Fruit fly (Drosophila melanogaster) whole organism, embryonic: ENCODE results near the gene CG8564.
A peak's percentile ranks its signal among the peaks of the same experiment; 100 is the strongest.

Source experiments
- ATbp ChIP-seq: fragments of 200-800 bp; sonication (Bioruptor generic); optimal IDR thresholded peaks from 2 replicates; lab custom pipeline; 2017; ENCODE audit warnings: missing biosample characterization, mild to moderate bottlenecking, missing genetic modification characterization, missing genetic modification reagents
- B-H2 ChIP-seq: fragments of 200-800 bp; sonication (Bioruptor generic); optimal IDR thresholded peaks from 2 replicates; lab custom pipeline; 2018; ENCODE audit warnings: missing biosample characterization, mild to moderate bottlenecking, missing genetic modification characterization
- Bdp1 ChIP-seq: fragments of 200-800 bp; sonication (Bioruptor generic); optimal IDR thresholded peaks from 3 replicates; lab custom pipeline; 2016; ENCODE audit warnings: missing biosample characterization, missing genetic modification characterization
- BtbVII ChIP-seq: fragments of 200-800 bp; sonication (Bioruptor generic); optimal IDR thresholded peaks from 3 replicates; lab custom pipeline; 2017; ENCODE audit warnings: missing biosample characterization, mild to moderate bottlenecking, missing genetic modification characterization
- CG10267 ChIP-seq: fragments of 200-800 bp; sonication (Bioruptor generic); optimal IDR thresholded peaks from 2 replicates; lab custom pipeline; 2018; ENCODE audit warnings: missing biosample characterization, mild to moderate bottlenecking, missing genetic modification characterization, moderate library complexity
- CG10543 ChIP-seq: fragments of 200-800 bp; sonication (Bioruptor generic); optimal IDR thresholded peaks from 3 replicates; lab custom pipeline; 2017; ENCODE audit warnings: missing biosample characterization, mild to moderate bottlenecking, missing genetic modification characterization, moderate library complexity
- CG12391 ChIP-seq: fragments of 200-800 bp; sonication (Bioruptor generic); optimal IDR thresholded peaks from 3 replicates; lab custom pipeline; 2018; ENCODE audit warnings: missing biosample characterization, mild to moderate bottlenecking, missing genetic modification characterization, moderate library complexity
- CG13424 ChIP-seq: fragments of 200-800 bp; sonication (Bioruptor generic); optimal IDR thresholded peaks from 2 replicates; lab custom pipeline; 2019; ENCODE audit warnings: missing biosample characterization, mild to moderate bottlenecking, missing genetic modification characterization, moderate library complexity
- CG13894 ChIP-seq: fragments of 200-800 bp; sonication (Bioruptor generic); optimal IDR thresholded peaks from 3 replicates; lab custom pipeline; 2018; ENCODE audit warnings: missing biosample characterization, mild to moderate bottlenecking, missing genetic modification characterization, moderate library complexity
- CG14014 ChIP-seq: fragments of 200-800 bp; sonication (Bioruptor generic); IDR thresholded peaks from 2 replicates; pipeline ENCODE4 v1.3.6; 2022; ENCODE audit warnings: missing biosample characterization, missing genetic modification characterization
- CG14441 ChIP-seq: fragments of 200-800 bp; sonication (Bioruptor generic); IDR thresholded peaks from 2 replicates; pipeline ENCODE4 v1.3.6; 2022; ENCODE audit warnings: missing biosample characterization, missing genetic modification characterization
- CG14710 ChIP-seq: fragments of 200-800 bp; sonication (Bioruptor generic); optimal IDR thresholded peaks from 3 replicates; lab custom pipeline; 2019; ENCODE audit warnings: missing biosample characterization, mild to moderate bottlenecking, missing genetic modification characterization, moderate library complexity
- CG1647 ChIP-seq: fragments of 200-800 bp; sonication (Bioruptor generic); optimal IDR thresholded peaks from 3 replicates; lab custom pipeline; 2016; ENCODE audit warnings: missing biosample characterization, missing genetic modification characterization
- CG17912 ChIP-seq: fragments of 200-800 bp; sonication (Bioruptor generic); optimal IDR thresholded peaks from 2 replicates; lab custom pipeline; 2018; ENCODE audit warnings: missing biosample characterization, mild to moderate bottlenecking, missing genetic modification characterization
- CG2120 ChIP-seq: fragments of 200-800 bp; sonication (Bioruptor generic); optimal IDR thresholded peaks from 3 replicates; lab custom pipeline; 2016; ENCODE audit warnings: missing biosample characterization, missing genetic modification characterization
- CG2129 ChIP-seq: fragments of 200-800 bp; sonication (Bioruptor generic); IDR thresholded peaks from 2 replicates; pipeline ENCODE4 v1.3.6; 2022; ENCODE audit warnings: missing biosample characterization, missing genetic modification characterization; ENCODE audit not compliant: partially characterized antibody
- CG30020 ChIP-seq: fragments of 200-800 bp; optimal IDR thresholded peaks from 2 replicates; lab custom pipeline; 2019; ENCODE audit warnings: missing biosample characterization, mild to moderate bottlenecking, missing genetic modification characterization, moderate library complexity
- CG31365 ChIP-seq: fragments of 200-800 bp; sonication (Bioruptor generic); optimal IDR thresholded peaks from 2 replicates; lab custom pipeline; 2018; ENCODE audit warnings: missing biosample characterization, mild to moderate bottlenecking, missing genetic modification characterization
- CG32767 ChIP-seq: fragments of 200-800 bp; sonication (Bioruptor generic); IDR thresholded peaks from 2 replicates; pipeline ENCODE4 v1.3.6; 2022; ENCODE audit warnings: missing biosample characterization, missing genetic modification characterization
- CG6765 ChIP-seq: fragments of 200-800 bp; sonication (Bioruptor generic); optimal IDR thresholded peaks from 3 replicates; lab custom pipeline; 2017; ENCODE audit warnings: missing biosample characterization, mild to moderate bottlenecking, missing genetic modification characterization
- CG8478 ChIP-seq: fragments of >200 bp; optimal IDR thresholded peaks from 2 replicates; lab custom pipeline; 2018
- CG8924 ChIP-seq: fragments of 200-800 bp; optimal IDR thresholded peaks from 3 replicates; lab custom pipeline; 2019; ENCODE audit warnings: missing biosample characterization, mild to moderate bottlenecking, missing genetic modification characterization, moderate library complexity
- Chrac-16 ChIP-seq: fragments of 200-800 bp; sonication (Bioruptor generic); optimal IDR thresholded peaks from 3 replicates; lab custom pipeline; 2016; ENCODE audit warnings: missing biosample characterization, missing genetic modification characterization
- D19B ChIP-seq: fragments of 200-800 bp; sonication (Bioruptor generic); optimal IDR thresholded peaks from 2 replicates; lab custom pipeline; 2017; ENCODE audit warnings: missing biosample characterization, mild to moderate bottlenecking, missing genetic modification characterization
- E2f1 ChIP-seq: fragments of 200-800 bp; sonication (Bioruptor generic); IDR thresholded peaks from 2 replicates; pipeline ENCODE4 v1.3.6; 2022; ENCODE audit warnings: missing biosample characterization, missing genetic modification characterization
- HHEX ChIP-seq: fragments of 200-800 bp; sonication (Bioruptor generic); optimal IDR thresholded peaks from 3 replicates; lab custom pipeline; 2017; ENCODE audit warnings: missing biosample characterization, mild to moderate bottlenecking, missing genetic modification characterization, missing genetic modification reagents
- HmgZ ChIP-seq: fragments of 200-800 bp; sonication (Bioruptor generic); optimal IDR thresholded peaks from 2 replicates; lab custom pipeline; 2018; ENCODE audit warnings: missing biosample characterization, mild to moderate bottlenecking, missing genetic modification characterization
- Jarid2 ChIP-seq: fragments of 200-800 bp; sonication (Bioruptor generic); optimal IDR thresholded peaks from 3 replicates; lab custom pipeline; 2017; ENCODE audit warnings: mild to moderate bottlenecking, missing biosample characterization, missing genetic modification reagents, missing genetic modification characterization
- MTF-1 ChIP-seq: fragments of 200-800 bp; sonication (Bioruptor generic); optimal IDR thresholded peaks from 2 replicates; lab custom pipeline; 2018; ENCODE audit warnings: missing biosample characterization, mild to moderate bottlenecking, missing genetic modification characterization, borderline replicate concordance
- Nf-YA ChIP-seq: fragments of 200-800 bp; sonication (Bioruptor generic); IDR thresholded peaks from 2 replicates; pipeline ENCODE4 v1.3.6; 2022; ENCODE audit warnings: missing biosample characterization, missing genetic modification characterization
- ato ChIP-seq: fragments of 200-800 bp; sonication (Bioruptor generic); IDR thresholded peaks from 2 replicates; pipeline ENCODE4 v1.3.6; 2022; ENCODE audit warnings: missing biosample characterization, missing genetic modification characterization; ENCODE audit not compliant: partially characterized antibody
- bsh ChIP-seq, 2 experiments: fragments of 200-800 bp; sonication (Bioruptor generic); optimal IDR thresholded peaks; 2 replicates each; lab custom pipeline; 2017 to 2018; ENCODE audit warnings: mild to moderate bottlenecking in 2 of 2, missing biosample characterization in 2 of 2, missing genetic modification characterization in 2 of 2, moderate library complexity in 1 of 2
- chn ChIP-seq: fragments of 200-800 bp; sonication (Bioruptor generic); optimal IDR thresholded peaks from 2 replicates; lab custom pipeline; 2016; ENCODE audit warnings: missing biosample characterization, missing genetic modification characterization
- crol ChIP-seq: fragments of 200-800 bp; sonication (Bioruptor generic); IDR thresholded peaks from 2 replicates; pipeline ENCODE4 v1.3.6; 2022; ENCODE audit warnings: missing biosample characterization, missing genetic modification characterization
- da ChIP-seq: fragments of 200-800 bp; sonication (Bioruptor generic); optimal IDR thresholded peaks from 2 replicates; lab custom pipeline; 2016; ENCODE audit warnings: missing biosample characterization, missing genetic modification characterization
- dpn ChIP-seq, 2 experiments: fragments of 200-800 bp; sonication (Bioruptor generic); optimal IDR thresholded peaks; 3 replicates each; lab custom pipeline; 2016; ENCODE audit warnings: missing biosample characterization in 2 of 2, missing genetic modification characterization in 2 of 2
- eyg ChIP-seq: fragments of 200-800 bp; sonication (Bioruptor generic); optimal IDR thresholded peaks from 3 replicates; lab custom pipeline; 2016; ENCODE audit warnings: missing biosample characterization, missing genetic modification characterization
- fd102C ChIP-seq: fragments of 200-800 bp; sonication (Bioruptor generic); optimal IDR thresholded peaks from 2 replicates; lab custom pipeline; 2018; ENCODE audit warnings: missing biosample characterization, mild to moderate bottlenecking, missing genetic modification characterization, moderate library complexity
- ind ChIP-seq: fragments of 200-800 bp; sonication (Bioruptor generic); optimal IDR thresholded peaks from 3 replicates; lab custom pipeline; 2016; ENCODE audit warnings: missing biosample characterization, missing genetic modification characterization
- jumu ChIP-seq: fragments of 200-800 bp; sonication (Bioruptor generic); optimal IDR thresholded peaks from 3 replicates; lab custom pipeline; 2016; ENCODE audit warnings: missing biosample characterization, missing genetic modification characterization
- kni ChIP-seq: fragments of 200-800 bp; sonication (Bioruptor generic); optimal IDR thresholded peaks from 3 replicates; lab custom pipeline; 2017; ENCODE audit warnings: mild to moderate bottlenecking, missing biosample characterization, missing genetic modification reagents, missing genetic modification characterization
- org-1 ChIP-seq: fragments of 200-800 bp; sonication (Bioruptor generic); optimal IDR thresholded peaks from 2 replicates; lab custom pipeline; 2017; ENCODE audit warnings: missing biosample characterization, missing genetic modification characterization
- pfk ChIP-seq: fragments of 200-800 bp; sonication (Bioruptor generic); optimal IDR thresholded peaks from 2 replicates; lab custom pipeline; 2018; ENCODE audit warnings: missing biosample characterization, mild to moderate bottlenecking, missing genetic modification characterization, moderate library complexity
- schlank ChIP-seq: fragments of 200-800 bp; sonication (Bioruptor generic); optimal IDR thresholded peaks from 2 replicates; lab custom pipeline; 2018; ENCODE audit warnings: missing biosample characterization, mild to moderate bottlenecking, missing genetic modification characterization
- scrt ChIP-seq: fragments of 200-800 bp; sonication (Bioruptor generic); optimal IDR thresholded peaks from 2 replicates; lab custom pipeline; 2018; ENCODE audit warnings: missing biosample characterization, mild to moderate bottlenecking, missing genetic modification characterization, moderate library complexity
- slp2 ChIP-seq: fragments of 200-800 bp; sonication (Bioruptor generic); optimal IDR thresholded peaks from 2 replicates; lab custom pipeline; 2016; ENCODE audit warnings: missing biosample characterization, missing genetic modification characterization
- sna ChIP-seq: fragments of 200-800 bp; sonication (Bioruptor generic); IDR thresholded peaks from 2 replicates; pipeline ENCODE4 v1.3.6; 2022; ENCODE audit warnings: missing biosample characterization, missing genetic modification characterization; ENCODE audit not compliant: partially characterized antibody
- trem ChIP-seq: fragments of 200-800 bp; optimal IDR thresholded peaks from 3 replicates; lab custom pipeline; 2019; ENCODE audit warnings: missing biosample characterization, mild to moderate bottlenecking, missing genetic modification characterization, moderate library complexity
- unpg ChIP-seq: fragments of 200-800 bp; sonication (Bioruptor generic); optimal IDR thresholded peaks from 3 replicates; lab custom pipeline; 2018; ENCODE audit warnings: missing biosample characterization, mild to moderate bottlenecking, missing genetic modification characterization, moderate library complexity
- vvl ChIP-seq: fragments of 200-800 bp; sonication (Bioruptor generic); IDR thresholded peaks from 2 replicates; pipeline ENCODE4 v1.3.6; 2022; ENCODE audit warnings: missing biosample characterization, missing genetic modification characterization

The CG8564 gene

DNA sequence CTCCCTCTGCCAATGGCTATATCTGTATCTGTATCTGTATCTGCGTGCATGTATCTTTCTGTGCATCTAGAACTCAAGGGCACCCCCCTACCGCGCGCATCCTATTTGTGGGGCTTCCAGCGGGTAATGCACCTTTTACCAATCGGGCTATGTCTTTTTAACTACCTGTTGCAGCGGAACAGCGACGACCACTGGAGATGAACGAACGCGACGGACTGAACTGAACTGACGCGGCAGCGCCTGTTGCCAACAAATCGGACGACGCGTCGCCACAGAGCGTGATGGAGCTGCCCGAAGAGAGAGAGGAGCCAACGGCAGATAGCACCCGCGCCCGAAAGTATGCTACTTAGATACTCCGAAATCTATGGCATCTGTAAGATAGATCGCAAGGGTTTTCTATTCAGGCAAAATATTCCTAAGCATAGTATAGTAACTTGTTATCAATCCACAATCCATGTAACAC is 42.7 kb downstream of the CG8564 start, which contains the start of gene Cln7:
TSS of gene Cln7 (minus strand) at position 219 of the 463 bp plus-strand sequence.
- TF ChIP-seq ato (GFP tag; lab: Robert Waterston, UW), result peak; percentile 41; the same call in 1 of the 2 replicates
- peak; percentile 20 for TF ChIP-seq CG14710 (tag; lab: Kevin White, UChicago)
- TF ChIP-seq BtbVII (GFP tag; lab: Kevin White, UChicago), result peak; percentile 11
- TF ChIP-seq chn, result peak; percentile 34
- TF ChIP-seq CG13894 (tag; lab: Kevin White, UChicago), result peak; percentile 64
- peak; percentile 31 for TF ChIP-seq trem
- peak; percentile 39 for TF ChIP-seq CG10267 (tag; lab: Kevin White, UChicago)
- TF ChIP-seq sna (GFP tag; lab: Robert Waterston, UW), result no peak; the same call in 1 of the 2 replicates
- peak; percentile 65 for TF ChIP-seq B-H2
- peak; percentile 31 for TF ChIP-seq CG6765 (GFP tag; lab: Kevin White, UChicago)
- TF ChIP-seq da (GFP tag; lab: Kevin White, UChicago), result peak; percentile 30
- peak; percentile 50 for TF ChIP-seq CG17912 (GFP tag; lab: Kevin White, UChicago)
- peak; percentile 35 for TF ChIP-seq scrt (GFP tag; lab: Kevin White, UChicago)
- peak; percentile 2 for TF ChIP-seq CG2120 (GFP tag; lab: Kevin White, UChicago)
- TF ChIP-seq Chrac-16 (GFP tag; lab: Kevin White, UChicago), result no peak
- no peak for TF ChIP-seq D19B (GFP tag; lab: Kevin White, UChicago)
- no peak for TF ChIP-seq eyg (GFP tag; lab: Kevin White, UChicago)
- peak; percentile 43 for TF ChIP-seq HmgZ (tag; lab: Kevin White, UChicago)
- peak; percentile 44; the same call in 1 of the 2 replicates for TF ChIP-seq CG14014 (GFP tag; lab: Robert Waterston, UW)
- TF ChIP-seq MTF-1 (GFP tag; lab: Kevin White, UChicago), result peak; percentile 64
- TF ChIP-seq CG2129, result no peak
- peak; percentile 92 for TF ChIP-seq Jarid2 (GFP tag; lab: Kevin White, UChicago)
- TF ChIP-seq Bdp1, result no peak
- no peak for TF ChIP-seq CG30020 (tag; lab: Kevin White, UChicago)
- no peak for TF ChIP-seq fd102C (GFP tag; lab: Kevin White, UChicago)
- TF ChIP-seq schlank, result peak; percentile 15
- no peak for TF ChIP-seq HHEX
- TF ChIP-seq CG12391, result peak; percentile 12
- peak; percentile 74; the same call in 1 of the 2 replicates for TF ChIP-seq CG32767 (GFP tag; lab: Robert Waterston, UW)
- peak; percentile 86 for TF ChIP-seq crol
- no peak for TF ChIP-seq ind (GFP tag; lab: Kevin White, UChicago)
- TF ChIP-seq CG14441 (GFP tag; lab: Robert Waterston, UW), result no peak
- TF ChIP-seq CG1647 (GFP tag; lab: Kevin White, UChicago), result no peak
- TF ChIP-seq CG31365 (tag; lab: Kevin White, UChicago), result peak; percentile 1
- TF ChIP-seq vvl (GFP tag; lab: Robert Waterston, UW), result peak; percentile 61; the same call in 1 of the 2 replicates
- no peak; the same call in 1 of the 2 replicates for TF ChIP-seq Nf-YA
- peak; percentile 40 for TF ChIP-seq unpg
- peak; percentile 32 to 33 for TF ChIP-seq bsh (GFP tag; optimal IDR thresholded peaks at IDR 0.05; lab: Kevin White, UChicago)
- TF ChIP-seq CG8924 (tag; lab: Kevin White, UChicago), result peak; percentile 63
- no peak for TF ChIP-seq org-1 (GFP tag; lab: Kevin White, UChicago)
- TF ChIP-seq dpn (GFP tag; optimal IDR thresholded peaks at IDR 0.05; lab: Kevin White, UChicago), result no peak
- no peak for TF ChIP-seq ATbp (GFP tag; lab: Kevin White, UChicago)
- TF ChIP-seq pfk, result peak; percentile 8
- TF ChIP-seq CG13424 (tag; lab: Kevin White, UChicago), result peak; percentile 20
- TF ChIP-seq slp2 (GFP tag; lab: Kevin White, UChicago), result no peak
- peak; percentile 89 for TF ChIP-seq kni (GFP tag; lab: Kevin White, UChicago)
- peak; percentile 14 for TF ChIP-seq jumu (GFP tag; lab: Kevin White, UChicago)
- peak; percentile 56 for TF ChIP-seq CG10543
- no peak for TF ChIP-seq E2f1 (GFP tag; lab: Robert Waterston, UW)
- TF ChIP-seq CG8478, result no peak
